Fruit fly (Drosophila melanogaster) whole organism, embryonic: ENCODE data around the gene Alg9.

Source experiments
- Ada2b ChIP-seq: fragments of 200-800 bp; sonication (Bioruptor generic); IDR thresholded peaks from 2 replicates; pipeline ENCODE4 v1.3.6; 2022; ENCODE audit warnings: missing biosample characterization, missing genetic modification characterization
- Adf1 ChIP-seq: fragments of 200-800 bp; sonication (Bioruptor generic); IDR thresholded peaks from 2 replicates; pipeline ENCODE4 v1.3.6; 2022; ENCODE audit warnings: missing biosample characterization, missing genetic modification characterization
- B-H2 ChIP-seq: fragments of 200-800 bp; sonication (Bioruptor generic); optimal IDR thresholded peaks from 2 replicates; lab custom pipeline; 2018; ENCODE audit warnings: missing biosample characterization, mild to moderate bottlenecking, missing genetic modification characterization
- CG1024 ChIP-seq: fragments of 200-800 bp; sonication (Bioruptor generic); IDR thresholded peaks from 2 replicates; pipeline ENCODE4 v1.3.6; 2022; ENCODE audit warnings: missing biosample characterization, missing genetic modification characterization
- CG10654 ChIP-seq: fragments of 200-800 bp; sonication (Bioruptor generic); optimal IDR thresholded peaks from 2 replicates; lab custom pipeline; 2016; ENCODE audit warnings: missing biosample characterization, missing genetic modification characterization
- CG11085 ChIP-seq: fragments of 200-800 bp; sonication (Bioruptor generic); IDR thresholded peaks from 2 replicates; pipeline ENCODE4 v1.3.6; 2022; ENCODE audit warnings: missing biosample characterization, missing genetic modification characterization
- CG11093 ChIP-seq: fragments of 200-800 bp; sonication (Bioruptor generic); IDR thresholded peaks from 3 replicates; pipeline ENCODE4 v1.3.6; 2022; ENCODE audit warnings: missing biosample characterization, missing genetic modification characterization
- CG12104 ChIP-seq: fragments of 200-800 bp; sonication (Bioruptor generic); optimal IDR thresholded peaks from 3 replicates; lab custom pipeline; 2016; ENCODE audit warnings: missing biosample characterization, missing genetic modification characterization
- CG13296 ChIP-seq: fragments of 200-800 bp; sonication (Bioruptor generic); optimal IDR thresholded peaks from 3 replicates; lab custom pipeline; 2018; ENCODE audit warnings: missing biosample characterization, mild to moderate bottlenecking, missing genetic modification characterization
- CG13775 ChIP-seq: fragments of 200-800 bp; sonication (Bioruptor generic); optimal IDR thresholded peaks from 3 replicates; lab custom pipeline; 2017; ENCODE audit warnings: missing biosample characterization, mild to moderate bottlenecking, missing genetic modification characterization
- CG1603 ChIP-seq: fragments of 200-800 bp; sonication (Bioruptor generic); optimal IDR thresholded peaks from 2 replicates; lab custom pipeline; 2019; ENCODE audit warnings: missing biosample characterization, mild to moderate bottlenecking, missing genetic modification characterization, moderate library complexity
- CG2678 ChIP-seq: fragments of 200-800 bp; sonication (Bioruptor generic); optimal IDR thresholded peaks from 3 replicates; lab custom pipeline; 2019; ENCODE audit warnings: missing biosample characterization, mild to moderate bottlenecking, missing genetic modification characterization, moderate library complexity
- CG3281 ChIP-seq: fragments of 200-800 bp; sonication (Bioruptor generic); optimal IDR thresholded peaks from 3 replicates; lab custom pipeline; 2017; ENCODE audit warnings: missing biosample characterization, mild to moderate bottlenecking, missing genetic modification characterization
- CG3407 ChIP-seq: fragments of 200-800 bp; sonication (Bioruptor generic); optimal IDR thresholded peaks from 2 replicates; lab custom pipeline; 2018; ENCODE audit warnings: missing biosample characterization, mild to moderate bottlenecking, missing genetic modification characterization
- CG34422 ChIP-seq: fragments of 200-800 bp; sonication (Bioruptor generic); IDR thresholded peaks from 3 replicates; pipeline ENCODE4 v1.3.6; 2022; ENCODE audit warnings: missing biosample characterization, missing genetic modification characterization
- CG5180 ChIP-seq: fragments of 200-800 bp; sonication (Bioruptor generic); optimal IDR thresholded peaks from 3 replicates; lab custom pipeline; 2017; ENCODE audit warnings: missing biosample characterization, missing genetic modification characterization, mild to moderate bottlenecking, moderate library complexity, missing genetic modification reagents
- CG5245 ChIP-seq: fragments of 200-800 bp; sonication (Bioruptor generic); optimal IDR thresholded peaks from 3 replicates; lab custom pipeline; 2016; ENCODE audit warnings: missing biosample characterization, missing genetic modification characterization
- CG6254 ChIP-seq: fragments of 200-800 bp; sonication (Bioruptor generic); optimal IDR thresholded peaks from 3 replicates; lab custom pipeline; 2017; ENCODE audit warnings: mild to moderate bottlenecking, missing biosample characterization, missing genetic modification reagents, missing genetic modification characterization
- CG6654 ChIP-seq: fragments of 200-800 bp; sonication (Bioruptor generic); optimal IDR thresholded peaks from 2 replicates; lab custom pipeline; 2017; ENCODE audit warnings: missing biosample characterization, mild to moderate bottlenecking, missing genetic modification characterization
- CG6765 ChIP-seq: fragments of 200-800 bp; sonication (Bioruptor generic); optimal IDR thresholded peaks from 3 replicates; lab custom pipeline; 2017; ENCODE audit warnings: missing biosample characterization, mild to moderate bottlenecking, missing genetic modification characterization
- CG8089 ChIP-seq: fragments of 200-800 bp; sonication (Bioruptor generic); optimal IDR thresholded peaks from 3 replicates; lab custom pipeline; 2016; ENCODE audit warnings: missing biosample characterization, missing genetic modification characterization
- CG8924 ChIP-seq: fragments of 200-800 bp; optimal IDR thresholded peaks from 3 replicates; lab custom pipeline; 2019; ENCODE audit warnings: missing biosample characterization, mild to moderate bottlenecking, missing genetic modification characterization, moderate library complexity
- Chrac-16 ChIP-seq: fragments of 200-800 bp; sonication (Bioruptor generic); optimal IDR thresholded peaks from 3 replicates; lab custom pipeline; 2016; ENCODE audit warnings: missing biosample characterization, missing genetic modification characterization
- Drgx ChIP-seq: fragments of 200-800 bp; sonication (Bioruptor generic); IDR thresholded peaks from 2 replicates; pipeline ENCODE4 v1.3.6; 2022; ENCODE audit warnings: missing biosample characterization, missing genetic modification characterization
- HHEX ChIP-seq: fragments of 200-800 bp; sonication (Bioruptor generic); optimal IDR thresholded peaks from 3 replicates; lab custom pipeline; 2017; ENCODE audit warnings: missing biosample characterization, mild to moderate bottlenecking, missing genetic modification characterization, missing genetic modification reagents
- HLH4C ChIP-seq: fragments of 200-800 bp; sonication (Bioruptor generic); IDR thresholded peaks from 3 replicates; pipeline ENCODE4 v1.3.6; 2022; ENCODE audit warnings: missing biosample characterization, missing genetic modification characterization; ENCODE audit not compliant: partially characterized antibody
- Hr51 ChIP-seq, 2 experiments: fragments of 200-800 bp; sonication (Bioruptor generic); optimal IDR thresholded peaks; 2 replicates in 1 of 2; 3 replicates in 1 of 2; lab custom pipeline; 2016 to 2018; ENCODE audit warnings: missing biosample characterization in 2 of 2, missing genetic modification characterization in 2 of 2, mild to moderate bottlenecking in 1 of 2, moderate library complexity in 1 of 2
- Six4 ChIP-seq: fragments of 200-800 bp; sonication (Bioruptor generic); optimal IDR thresholded peaks from 2 replicates; lab custom pipeline; 2016; ENCODE audit warnings: missing biosample characterization, missing genetic modification characterization
- Spps ChIP-seq: fragments of 200-800 bp; sonication (Bioruptor generic); optimal IDR thresholded peaks from 2 replicates; lab custom pipeline; 2018; ENCODE audit warnings: missing biosample characterization, mild to moderate bottlenecking, missing genetic modification characterization
- aop ChIP-seq: fragments of 200-800 bp; sonication (Bioruptor generic); IDR thresholded peaks from 2 replicates; pipeline ENCODE4 v1.3.6; 2022; ENCODE audit warnings: missing biosample characterization, missing genetic modification characterization
- ash1 ChIP-seq: fragments of 200-800 bp; sonication (Bioruptor generic); optimal IDR thresholded peaks from 2 replicates; lab custom pipeline; 2018; ENCODE audit warnings: missing biosample characterization, mild to moderate bottlenecking, missing genetic modification characterization
- bab2 ChIP-seq: fragments of 200-800 bp; sonication (Bioruptor generic); optimal IDR thresholded peaks from 2 replicates; lab custom pipeline; 2016; ENCODE audit warnings: missing biosample characterization, missing genetic modification characterization
- bowl ChIP-seq: fragments of 200-800 bp; sonication (Bioruptor generic); IDR thresholded peaks from 2 replicates; pipeline ENCODE4 v1.3.6; 2022; ENCODE audit warnings: missing biosample characterization, missing genetic modification characterization
- cad ChIP-seq: fragments of >200 bp; optimal IDR thresholded peaks from 2 replicates; lab custom pipeline; 2017; ENCODE audit warnings: missing biosample characterization, missing genetic modification characterization
- caup ChIP-seq: fragments of 200-800 bp; sonication (Bioruptor generic); optimal IDR thresholded peaks from 3 replicates; lab custom pipeline; 2017; ENCODE audit warnings: missing biosample characterization, mild to moderate bottlenecking, missing genetic modification characterization, moderate library complexity; ENCODE audit not compliant: severe bottlenecking
- dysf ChIP-seq: fragments of 200-800 bp; sonication (Bioruptor generic); IDR thresholded peaks from 3 replicates; pipeline ENCODE4 v1.3.6; 2022; ENCODE audit warnings: missing biosample characterization, missing genetic modification characterization
- emc ChIP-seq: fragments of 200-800 bp; sonication (Bioruptor generic); optimal IDR thresholded peaks from 2 replicates; lab custom pipeline; 2016; ENCODE audit warnings: missing biosample characterization, missing genetic modification characterization
- esg ChIP-seq: fragments of 200-800 bp; sonication (Bioruptor generic); conservative IDR thresholded peaks from 2 replicates; pipeline ENCODE4 v1.3.6; 2022; ENCODE audit warnings: missing biosample characterization, missing genetic modification characterization
- fu2 ChIP-seq: fragments of 200-800 bp; sonication (Bioruptor generic); optimal IDR thresholded peaks from 2 replicates; lab custom pipeline; 2016; ENCODE audit warnings: missing biosample characterization, missing genetic modification characterization
- hb ChIP-seq: fragments of 200-800 bp; sonication (Bioruptor generic); IDR thresholded peaks from 3 replicates; pipeline ENCODE4 v1.3.6; 2022; ENCODE audit warnings: missing biosample characterization, missing genetic modification characterization; ENCODE audit not compliant: partially characterized antibody
- hth ChIP-seq: fragments of >200 bp; optimal IDR thresholded peaks from 2 replicates; lab custom pipeline; 2017; ENCODE audit warnings: inconsistent platforms
- jumu ChIP-seq: fragments of 200-800 bp; sonication (Bioruptor generic); optimal IDR thresholded peaks from 3 replicates; lab custom pipeline; 2016; ENCODE audit warnings: missing biosample characterization, missing genetic modification characterization
- oc ChIP-seq: fragments of 200-800 bp; sonication (Bioruptor generic); optimal IDR thresholded peaks from 2 replicates; lab custom pipeline; 2018; ENCODE audit warnings: missing biosample characterization, mild to moderate bottlenecking, missing genetic modification characterization, moderate library complexity
- p53 ChIP-seq: fragments of 200-800 bp; sonication (Bioruptor generic); optimal IDR thresholded peaks from 2 replicates; lab custom pipeline; 2016; ENCODE audit warnings: missing biosample characterization, missing genetic modification characterization
- pho ChIP-seq: fragments of 200-800 bp; sonication (Bioruptor generic); optimal IDR thresholded peaks from 2 replicates; lab custom pipeline; 2016; ENCODE audit warnings: missing biosample characterization, missing genetic modification characterization
- pnt ChIP-seq: fragments of 200-800 bp; sonication (Bioruptor generic); optimal IDR thresholded peaks from 3 replicates; lab custom pipeline; 2016; ENCODE audit warnings: missing biosample characterization, missing genetic modification characterization
- pum ChIP-seq: fragments of 200-800 bp; sonication (Bioruptor generic); optimal IDR thresholded peaks from 2 replicates; lab custom pipeline; 2016; ENCODE audit warnings: missing biosample characterization, missing genetic modification characterization
- slbo ChIP-seq: fragments of 200-800 bp; sonication (Bioruptor generic); IDR thresholded peaks from 2 replicates; pipeline ENCODE4 v1.3.6; 2022; ENCODE audit warnings: missing biosample characterization, missing genetic modification characterization
- sqz ChIP-seq: fragments of 200-800 bp; sonication (Bioruptor generic); optimal IDR thresholded peaks from 3 replicates; lab custom pipeline; 2018; ENCODE audit warnings: missing biosample characterization, mild to moderate bottlenecking, missing genetic modification characterization
- unc-4 ChIP-seq: fragments of 200-800 bp; sonication (Bioruptor generic); IDR thresholded peaks from 2 replicates; pipeline ENCODE4 v1.3.6; 2022; ENCODE audit warnings: missing biosample characterization, missing genetic modification characterization; ENCODE audit not compliant: partially characterized antibody

Gene Alg9

dm6 chr3R:25258628-25259240, 37.3 kb downstream of the Alg9 start, which contains the start of gene CG11857 (continued):
- TF ChIP-seq HLH4C (GFP tag; lab: Robert Waterston, UW), result peak; percentile 99
- peak; percentile 98 for TF ChIP-seq pho (GFP tag; lab: Kevin White, UChicago)
- peak; percentile 95 for TF ChIP-seq CG1024 (GFP tag; lab: Robert Waterston, UW)
- TF ChIP-seq Drgx (GFP tag; lab: Robert Waterston, UW), result peak; percentile 96
- TF ChIP-seq HHEX (GFP tag; lab: Kevin White, UChicago), result peak; percentile 96
- TF ChIP-seq CG2678 (tag; lab: Kevin White, UChicago), result peak; percentile 98
- peak; percentile 100 for TF ChIP-seq hb (GFP tag; lab: Robert Waterston, UW)
- no peak for TF ChIP-seq cad (GFP tag; lab: Kevin White, UChicago)
- TF ChIP-seq Spps (tag; lab: Kevin White, UChicago), result peak; percentile 94
- peak; percentile 97 for TF ChIP-seq CG10654
- TF ChIP-seq slbo (GFP tag; lab: Robert Waterston, UW), result peak; percentile 100
- TF ChIP-seq CG6254 (GFP tag; lab: Kevin White, UChicago), result peak; percentile 74
- peak; percentile 88 for TF ChIP-seq CG6654 (GFP tag; lab: Kevin White, UChicago)
- peak; percentile 97 for TF ChIP-seq caup (GFP tag; lab: Kevin White, UChicago)
- TF ChIP-seq pnt, result peak; percentile 97
- TF ChIP-seq hth (lab: Kevin White, UChicago), result no peak
- peak; percentile 98 for TF ChIP-seq CG13775 (GFP tag; lab: Kevin White, UChicago)
- TF ChIP-seq CG34422 (GFP tag; lab: Robert Waterston, UW), result peak; percentile 100
- peak; percentile 93 for TF ChIP-seq CG13296
- peak; percentile 92 for TF ChIP-seq bowl
- peak; percentile 99 for TF ChIP-seq CG11085
- TF ChIP-seq bab2 (GFP tag; lab: Kevin White, UChicago), result peak; percentile 98
- TF ChIP-seq CG11093 (GFP tag; lab: Robert Waterston, UW), result peak; percentile 99
- peak; percentile 96 for TF ChIP-seq CG3281 (GFP tag; lab: Kevin White, UChicago)
- peak; percentile 99 for TF ChIP-seq dysf
- TF ChIP-seq pum (GFP tag; lab: Kevin White, UChicago), result peak; percentile 99
- peak; percentile 96 for TF ChIP-seq aop
- TF ChIP-seq unc-4 (GFP tag; lab: Robert Waterston, UW), result peak; percentile 99
- TF ChIP-seq jumu (GFP tag; lab: Kevin White, UChicago), result peak; percentile 97
- TF ChIP-seq CG3407, result peak; percentile 94
- peak; percentile 97 for TF ChIP-seq CG12104 (GFP tag; lab: Kevin White, UChicago)
- no peak for TF ChIP-seq CG5180
- peak; percentile 99 for TF ChIP-seq Chrac-16 (GFP tag; lab: Kevin White, UChicago)
- peak; percentile 98 for TF ChIP-seq CG5245 (GFP tag; lab: Kevin White, UChicago)
- TF ChIP-seq sqz (GFP tag; lab: Kevin White, UChicago), result no peak
- TF ChIP-seq CG8924 (tag; lab: Kevin White, UChicago), result peak; percentile 98
- peak; percentile 97 for TF ChIP-seq Six4 (GFP tag; lab: Kevin White, UChicago)
- TF ChIP-seq p53 (GFP tag; lab: Kevin White, UChicago), result peak; percentile 93
- TF ChIP-seq fu2 (GFP tag; lab: Kevin White, UChicago), result peak; percentile 97
- peak; percentile 87 for TF ChIP-seq CG6765 (GFP tag; lab: Kevin White, UChicago)
- peak; percentile 97 for TF ChIP-seq CG8089 (GFP tag; lab: Kevin White, UChicago)
- TF ChIP-seq Hr51 (GFP tag; optimal IDR thresholded peaks at IDR 0.05; lab: Kevin White, UChicago), result peak; percentile 96 to 99
- peak; percentile 97 for TF ChIP-seq CG1603 (tag; lab: Kevin White, UChicago)
- TF ChIP-seq esg (GFP tag; lab: Robert Waterston, UW), result peak; percentile 99
- peak; percentile 94 for TF ChIP-seq emc (GFP tag; lab: Kevin White, UChicago)
- peak; percentile 98 for TF ChIP-seq B-H2 (GFP tag; lab: Kevin White, UChicago)
- peak; percentile 94 for TF ChIP-seq oc (tag; lab: Kevin White, UChicago)
- peak; percentile 89 for TF ChIP-seq Adf1
- peak; percentile 84 for TF ChIP-seq ash1 (GFP tag; lab: Kevin White, UChicago)
- TF ChIP-seq Ada2b (GFP tag; lab: Robert Waterston, UW), result peak; percentile 98
